Worm (Caenorhabditis elegans) whole organism, young adult: ENCODE results near the gene str-232.

ENCODE experiments used
- B0019.2 ChIP-seq: fragments of 200-800 bp; sonication (Bioruptor generic); conservative IDR thresholded peaks from 2 replicates; pipeline ENCODE4 v1.3.6; 2022; ENCODE audit warnings: missing genetic modification reagents, missing genetic modification characterization, missing compliant biosample characterization
- B0035.1 ChIP-seq: sonication (generic microtip); optimal IDR thresholded peaks from 2 replicates; lab custom pipeline; 2016; ENCODE audit warnings: missing genetic modification characterization, mild to moderate bottlenecking, missing compliant biosample characterization, missing genotype, missing genetic modification reagents
- B0336.3 ChIP-seq: fragments of 200-800 bp; sonication (Bioruptor generic); IDR thresholded peaks from 2 replicates; pipeline ENCODE4 v1.3.6; 2022; ENCODE audit warnings: missing genetic modification characterization, missing compliant biosample characterization
- C17E4.6 ChIP-seq: fragments of 200-800 bp; sonication (Bioruptor generic); IDR thresholded peaks from 2 replicates; pipeline ENCODE4 v1.3.6; 2022; ENCODE audit warnings: missing genetic modification reagents, missing genetic modification characterization, missing compliant biosample characterization
- F39B2.1 ChIP-seq: fragments of 200-800 bp; sonication (Bioruptor generic); IDR thresholded peaks from 2 replicates; pipeline ENCODE4 v1.3.6; 2022; ENCODE audit warnings: missing genetic modification reagents, missing genetic modification characterization, missing compliant biosample characterization
- F57A8.1 ChIP-seq: fragments of 200-800 bp; sonication (Bioruptor generic); optimal IDR thresholded peaks from 2 replicates; lab custom pipeline; 2018; ENCODE audit warnings: mild to moderate bottlenecking, missing genetic modification characterization, moderate library complexity, missing compliant biosample characterization
- K11D2.4 ChIP-seq: fragments of 200-800 bp; sonication (Bioruptor generic); IDR thresholded peaks from 2 replicates; pipeline ENCODE4 v1.3.6; 2022; ENCODE audit warnings: missing genetic modification reagents, missing genetic modification characterization, missing compliant biosample characterization
- K12H6.12 ChIP-seq: fragments of 200-800 bp; sonication (Bioruptor generic); optimal IDR thresholded peaks from 2 replicates; lab custom pipeline; 2018; ENCODE audit warnings: mild to moderate bottlenecking, missing genetic modification characterization, missing compliant biosample characterization
- Y53F4B.3 ChIP-seq: fragments of 200-800 bp; sonication (Bioruptor generic); IDR thresholded peaks from 2 replicates; pipeline ENCODE4 v1.3.6; 2022; ENCODE audit warnings: missing genetic modification reagents, missing genetic modification characterization, missing compliant biosample characterization
- Y53G8AR.9 ChIP-seq: fragments of 200-800 bp; sonication (Bioruptor generic); conservative IDR thresholded peaks from 2 replicates; pipeline ENCODE4 v1.3.6; 2022; ENCODE audit warnings: missing genetic modification reagents, missing genetic modification characterization, missing compliant biosample characterization
- ZK185.1 ChIP-seq: sonication (generic microtip); optimal IDR thresholded peaks from 2 replicates; lab custom pipeline; 2016; ENCODE audit warnings: mild to moderate bottlenecking, missing genetic modification characterization, missing compliant biosample characterization; ENCODE audit not compliant: poor library complexity, severe bottlenecking
- ama-1 ChIP-seq, 3 experiments: fragments of 150-350 bp in 1 of 3; sonication (generic microtip) in 2 of 3; optimal IDR thresholded peaks; 2 replicates each; lab custom pipeline; 2014 to 2018; ENCODE audit warnings: missing biosample characterization in 2 of 3, missing genetic modification characterization in 2 of 3, missing genetic modification reagents in 2 of 3
- aptf-3 ChIP-seq: fragments of 200-800 bp; sonication (Bioruptor generic); IDR thresholded peaks from 2 replicates; pipeline ENCODE4 v1.3.6; 2022; ENCODE audit warnings: missing genetic modification characterization, missing compliant biosample characterization
- atf-7 ChIP-seq: sonication (generic microtip); optimal IDR thresholded peaks from 2 replicates; lab custom pipeline; 2017; ENCODE audit warnings: mild to moderate bottlenecking, missing genetic modification characterization, missing compliant biosample characterization
- athp-1 ChIP-seq: sonication (generic microtip); optimal IDR thresholded peaks from 2 replicates; lab custom pipeline; 2017; ENCODE audit warnings: mild to moderate bottlenecking, missing genetic modification characterization, missing compliant biosample characterization
- attf-5 ChIP-seq: fragments of 200-800 bp; sonication (Bioruptor generic); optimal IDR thresholded peaks from 2 replicates; lab custom pipeline; 2018; ENCODE audit warnings: mild to moderate bottlenecking, missing genetic modification characterization, missing compliant biosample characterization
- attf-6 ChIP-seq: fragments of 200-800 bp; sonication (Bioruptor generic); IDR thresholded peaks from 2 replicates; pipeline ENCODE4 v1.3.6; 2022; ENCODE audit warnings: missing genetic modification reagents, missing genetic modification characterization, missing compliant biosample characterization
- ceh-40 ChIP-seq: fragments of 200-800 bp; sonication (Bioruptor generic); IDR thresholded peaks from 2 replicates; pipeline ENCODE4 v1.3.6; 2022; ENCODE audit warnings: missing genetic modification characterization, missing compliant biosample characterization
- ceh-58 ChIP-seq: fragments of 200-800 bp; sonication (Bioruptor generic); IDR thresholded peaks from 2 replicates; pipeline ENCODE4 v1.3.6; 2022; ENCODE audit warnings: missing genetic modification characterization, missing compliant biosample characterization
- chd-7 ChIP-seq: sonication (generic microtip); optimal IDR thresholded peaks from 2 replicates; lab custom pipeline; 2016; ENCODE audit warnings: mild to moderate bottlenecking, missing genetic modification characterization, moderate library complexity, missing compliant biosample characterization
- egl-44 ChIP-seq: fragments of 200-800 bp; sonication (Bioruptor generic); IDR thresholded peaks from 2 replicates; pipeline ENCODE4 v1.3.6; 2022; ENCODE audit warnings: missing genetic modification reagents, missing genetic modification characterization, missing compliant biosample characterization
- egrh-3 ChIP-seq: fragments of 200-800 bp; sonication (Bioruptor generic); IDR thresholded peaks from 2 replicates; pipeline ENCODE4 v1.3.6; 2022; ENCODE audit warnings: missing genetic modification reagents, missing genetic modification characterization, missing compliant biosample characterization
- ekl-4 ChIP-seq: fragments of 200-800 bp; sonication (Bioruptor generic); IDR thresholded peaks from 2 replicates; pipeline ENCODE4 v1.3.6; 2022; ENCODE audit warnings: missing genetic modification reagents, missing genetic modification characterization, missing compliant biosample characterization
- fkh-3 ChIP-seq: sonication (generic microtip); optimal IDR thresholded peaks from 2 replicates; lab custom pipeline; 2016; ENCODE audit warnings: mild to moderate bottlenecking, missing genetic modification characterization, missing compliant biosample characterization
- hlh-26 ChIP-seq: fragments of 200-800 bp; sonication (Bioruptor generic); conservative IDR thresholded peaks from 2 replicates; pipeline ENCODE4 v1.3.6; 2022; ENCODE audit warnings: missing genetic modification reagents, missing genetic modification characterization, missing compliant biosample characterization
- hmg-1.2 ChIP-seq: fragments of 200-800 bp; sonication (Bioruptor generic); IDR thresholded peaks from 2 replicates; pipeline ENCODE4 v1.3.6; 2022; ENCODE audit warnings: missing genetic modification reagents, missing genetic modification characterization, missing compliant biosample characterization
- hrde-1 ChIP-seq: sonication (generic microtip); optimal IDR thresholded peaks from 2 replicates; lab custom pipeline; 2016; ENCODE audit warnings: missing genetic modification characterization, mild to moderate bottlenecking, missing compliant biosample characterization, moderate library complexity, missing genotype, missing genetic modification reagents, borderline replicate concordance
- hsf-1 ChIP-seq: fragments of 200-800 bp; sonication (Bioruptor generic); IDR thresholded peaks from 2 replicates; pipeline ENCODE4 v1.3.6; 2022; ENCODE audit warnings: missing genetic modification reagents, missing genetic modification characterization, missing compliant biosample characterization
- lin-35 ChIP-seq, 3 experiments: fragments of 150-350 bp in 2 of 3; sonication (generic microtip) in 1 of 3; optimal IDR thresholded peaks; 2 replicates each; lab custom pipeline; 2014 to 2018; ENCODE audit warnings: missing biosample characterization in 3 of 3, missing genetic modification characterization in 3 of 3, missing genetic modification reagents in 3 of 3
- lin-40 ChIP-seq: sonication (generic microtip); optimal IDR thresholded peaks from 2 replicates; lab custom pipeline; 2016; ENCODE audit warnings: missing genetic modification characterization, mild to moderate bottlenecking, missing compliant biosample characterization, missing genotype, missing genetic modification reagents
- lir-1 ChIP-seq: fragments of 200-800 bp; sonication (Bioruptor generic); conservative IDR thresholded peaks from 2 replicates; pipeline ENCODE4 v1.3.6; 2022; ENCODE audit warnings: missing genetic modification reagents, missing genetic modification characterization, missing compliant biosample characterization
- madf-10 ChIP-seq: sonication (generic microtip); optimal IDR thresholded peaks from 2 replicates; lab custom pipeline; 2016; ENCODE audit warnings: mild to moderate bottlenecking, missing genetic modification characterization, missing compliant biosample characterization
- madf-8 ChIP-seq: fragments of 200-800 bp; sonication (Bioruptor generic); conservative IDR thresholded peaks from 2 replicates; pipeline ENCODE4 v1.3.6; 2022; ENCODE audit warnings: missing genetic modification reagents, missing genetic modification characterization, missing compliant biosample characterization
- mcd-1 ChIP-seq: fragments of 200-800 bp; sonication (Bioruptor generic); IDR thresholded peaks from 2 replicates; pipeline ENCODE4 v1.3.6; 2022; ENCODE audit warnings: missing genetic modification reagents, missing genetic modification characterization, missing compliant biosample characterization
- mxl-1 ChIP-seq: sonication (generic microtip); optimal IDR thresholded peaks from 2 replicates; lab custom pipeline; 2016; ENCODE audit warnings: missing genetic modification characterization, missing compliant biosample characterization
- nfya-1 ChIP-seq: sonication (generic microtip); optimal IDR thresholded peaks from 2 replicates; lab custom pipeline; 2017; ENCODE audit warnings: antibody characterized with exemption, missing compliant biosample characterization, missing genetic modification characterization, borderline replicate concordance; ENCODE audit not compliant: insufficient read depth
- nfya-2 ChIP-seq: fragments of 200-800 bp; sonication (Bioruptor generic); IDR thresholded peaks from 2 replicates; pipeline ENCODE4 v1.3.6; 2022; ENCODE audit warnings: missing genetic modification reagents, missing genetic modification characterization, missing compliant biosample characterization
- nhr-80 ChIP-seq: sonication (generic microtip); optimal IDR thresholded peaks from 2 replicates; lab custom pipeline; 2016; ENCODE audit warnings: missing genetic modification characterization, missing compliant biosample characterization
- pbrm-1 ChIP-seq: fragments of 200-800 bp; sonication (Bioruptor generic); IDR thresholded peaks from 2 replicates; pipeline ENCODE4 v1.3.6; 2022; ENCODE audit warnings: missing genetic modification reagents, missing genetic modification characterization, missing compliant biosample characterization
- pha-4 ChIP-seq: fragments of 150-350 bp; sonication (generic microtip); optimal IDR thresholded peaks from 2 replicates; lab custom pipeline; 2014; ENCODE audit warnings: missing biosample characterization, missing genetic modification reagents, missing genetic modification characterization
- repo-1 ChIP-seq: sonication (generic microtip); optimal IDR thresholded peaks from 2 replicates; lab custom pipeline; 2017; ENCODE audit warnings: mild to moderate bottlenecking, missing genetic modification characterization, missing compliant biosample characterization
- rpc-1 ChIP-seq, 2 experiments: fragments of 150-350 bp in 1 of 2; sonication (generic microtip) in 1 of 2; optimal IDR thresholded peaks; 2 replicates each; lab custom pipeline; 2014 to 2018; ENCODE audit warnings: missing biosample characterization in 1 of 2, missing genetic modification characterization in 1 of 2, missing genetic modification reagents in 1 of 2, missing genotype in 1 of 2
- tbx-9 ChIP-seq: sonication (generic microtip); optimal IDR thresholded peaks from 2 replicates; lab custom pipeline; 2016; ENCODE audit warnings: borderline replicate concordance, missing genetic modification characterization, inconsistent platforms, missing compliant biosample characterization
- tlf-1 ChIP-seq: fragments of 200-800 bp; sonication (Bioruptor generic); optimal IDR thresholded peaks from 2 replicates; lab custom pipeline; 2018; ENCODE audit warnings: mild to moderate bottlenecking, missing genetic modification characterization, missing compliant biosample characterization
- zim-3 ChIP-seq: sonication (generic microtip); optimal IDR thresholded peaks from 2 replicates; lab custom pipeline; 2017; ENCODE audit warnings: mild to moderate bottlenecking, missing genetic modification characterization, moderate library complexity, missing compliant biosample characterization
- ztf-22 ChIP-seq: fragments of 200-800 bp; sonication (Bioruptor generic); optimal IDR thresholded peaks from 2 replicates; lab custom pipeline; 2018; ENCODE audit warnings: mild to moderate bottlenecking, missing genetic modification characterization, moderate library complexity, missing compliant biosample characterization

The str-232 gene

DNA sequence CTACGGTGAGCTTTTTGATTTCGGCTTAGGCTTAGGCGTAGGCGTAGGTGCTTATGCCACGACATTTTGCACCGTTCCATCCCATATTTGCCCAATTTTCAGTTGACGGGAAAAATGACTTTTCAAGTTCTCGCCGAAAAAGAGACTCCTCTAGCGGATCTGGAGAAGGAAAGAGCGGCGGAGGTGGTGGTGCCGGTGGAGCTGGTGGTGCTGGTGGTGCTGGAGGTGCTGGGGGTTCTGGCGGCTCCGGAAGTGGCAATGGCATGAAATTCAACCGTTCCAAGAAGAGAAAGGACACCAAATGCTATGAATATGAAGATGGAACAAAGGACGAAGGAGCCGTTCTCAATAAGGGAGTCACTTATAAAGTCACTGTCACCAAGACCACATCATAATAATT lies 31.5 kb upstream of the str-232 start:
- TF ChIP-seq K12H6.12 (tag; lab: Kevin White, UChicago) (no peak), zim-3 (tag; lab: Kevin White, UChicago) (no peak), hlh-26 (GFP tag; lab: Robert Waterston, UW) (no peak), B0336.3 (GFP tag; lab: Robert Waterston, UW) (no peak), egrh-3 (GFP tag; lab: Robert Waterston, UW) (peak; percentile 77; the same call in 1 of the 2 replicates), chd-7 (tag; lab: Kevin White, UChicago) (no peak), mxl-1 (no peak), C17E4.6 (GFP tag; lab: Robert Waterston, UW) (no peak), aptf-3 (GFP tag; lab: Robert Waterston, UW) (no peak)

DNA sequence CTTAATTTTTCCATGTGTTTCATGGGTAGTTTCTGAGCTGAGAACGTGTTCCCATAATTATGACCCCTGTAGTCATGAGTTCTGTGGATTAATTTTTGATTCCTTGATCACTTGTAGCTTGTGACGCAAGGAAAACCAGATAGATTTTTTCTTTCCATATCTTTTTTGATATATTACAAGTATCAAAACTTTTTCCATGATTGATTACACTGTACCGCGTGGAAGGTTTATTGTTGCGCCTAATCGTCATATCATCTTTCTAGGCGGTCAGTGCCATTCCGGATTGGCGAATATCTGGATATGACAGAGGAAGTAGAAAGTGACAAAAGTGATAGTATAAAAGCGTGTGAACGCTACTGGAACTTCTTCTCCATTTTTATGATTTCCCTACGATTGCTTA lies 31.0 kb upstream of the str-232 start, which contains the start of gene ZK285.2:
TSS of gene ZK285.2 (plus strand) at position 301 of the 400 bp plus-strand sequence.
- no peak for TF ChIP-seq attf-5
- no peak for TF ChIP-seq repo-1 (tag; lab: Kevin White, UChicago)
- TF ChIP-seq hsf-1 (GFP tag; lab: Robert Waterston, UW): no peak
- TF ChIP-seq B0035.1 (tag; lab: Kevin White, UChicago): no peak
- TF ChIP-seq F57A8.1 (GFP tag; lab: Kevin White, UChicago): no peak
- TF ChIP-seq F39B2.1: no peak
- TF ChIP-seq nhr-80 (tag; lab: Kevin White, UChicago): no peak
- no peak for TF ChIP-seq tbx-9 (tag; lab: Kevin White, UChicago)
- no peak for TF ChIP-seq rpc-1 (optimal IDR thresholded peaks at IDR 0.05; lab: Kevin White, UChicago)
- no peak for TF ChIP-seq rpc-1 (tag; optimal IDR thresholded peaks at IDR 0.05; lab: Kevin White, UChicago)
- no peak for TF ChIP-seq mxl-1
- no peak for TF ChIP-seq pha-4 (tag; lab: Kevin White, UChicago)
- no peak for TF ChIP-seq madf-10 (tag; lab: Kevin White, UChicago)
- no peak for TF ChIP-seq fkh-3 (tag; lab: Kevin White, UChicago)
- no peak for TF ChIP-seq attf-6 (GFP tag; lab: Robert Waterston, UW)
- TF ChIP-seq ceh-58 (GFP tag; lab: Robert Waterston, UW): no peak
- no peak for TF ChIP-seq mcd-1 (GFP tag; lab: Robert Waterston, UW)
- no peak for TF ChIP-seq ama-1 (optimal IDR thresholded peaks at IDR 0.05; lab: Kevin White, UChicago)
- TF ChIP-seq ama-1 (GFP tag; optimal IDR thresholded peaks at IDR 0.05; lab: Kevin White, UChicago): no peak
- TF ChIP-seq lin-40: no peak
- TF ChIP-seq ztf-22 (GFP tag; lab: Kevin White, UChicago): no peak

DNA sequence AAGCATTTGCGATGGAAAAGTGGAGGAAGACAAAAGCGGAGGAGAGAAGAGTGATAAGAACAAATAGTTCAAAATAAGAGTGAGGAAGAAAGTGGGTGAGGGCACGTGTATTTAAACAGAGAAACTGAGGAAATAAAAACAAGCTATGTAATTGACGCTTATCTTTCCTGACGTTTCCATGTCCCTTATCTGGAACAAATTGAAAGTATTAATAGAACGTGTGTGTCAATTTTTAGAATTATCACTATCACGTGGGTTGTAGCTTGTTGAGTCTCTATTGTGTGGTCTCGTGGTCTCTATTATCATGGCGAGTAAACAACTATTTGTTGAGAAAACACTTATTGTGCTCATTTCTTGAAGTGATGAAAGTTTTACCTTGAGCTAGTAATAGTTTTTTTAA lies 30.3 kb upstream of the str-232 start, which contains the start of gene T10C6.15:
TSS of gene T10C6.15 (minus strand) at position 104 of the 400 bp plus-strand sequence.
- TF ChIP-seq fkh-3 (tag; lab: Kevin White, UChicago): no peak
- no peak for TF ChIP-seq K11D2.4
- no peak for TF ChIP-seq athp-1 (tag; lab: Kevin White, UChicago)
- TF ChIP-seq tlf-1: no peak
- no peak for TF ChIP-seq hrde-1 (tag; lab: Kevin White, UChicago)
- no peak for TF ChIP-seq mxl-1
- TF ChIP-seq madf-8: no peak
- TF ChIP-seq nfya-1 (tag; lab: Kevin White, UChicago): no peak
- no peak for TF ChIP-seq Y53F4B.3 (GFP tag; lab: Robert Waterston, UW)
- TF ChIP-seq egl-44 (GFP tag; lab: Robert Waterston, UW): 0 out of 2 replicates have a peak, but pooled peaks have one; percentile 51
- no peak for TF ChIP-seq nfya-2 (GFP tag; lab: Robert Waterston, UW)
- no peak for TF ChIP-seq lin-35 (GFP tag; optimal IDR thresholded peaks at IDR 0.05; lab: Kevin White, UChicago)
- TF ChIP-seq nhr-80 (tag; lab: Kevin White, UChicago): peak; percentile 83
- no peak for TF ChIP-seq Y53G8AR.9 (GFP tag; lab: Robert Waterston, UW)
- no peak for TF ChIP-seq pbrm-1 (GFP tag; lab: Robert Waterston, UW)
- TF ChIP-seq lir-1 (GFP tag; lab: Robert Waterston, UW): no peak
- no peak for TF ChIP-seq ekl-4 (GFP tag; lab: Robert Waterston, UW)
- TF ChIP-seq atf-7 (tag; lab: Kevin White, UChicago): peak; percentile 66
- TF ChIP-seq B0019.2: no peak
- no peak for TF ChIP-seq ZK185.1
- no peak for TF ChIP-seq B0035.1 (tag; lab: Kevin White, UChicago)
- TF ChIP-seq hmg-1.2: no peak
- TF ChIP-seq ceh-40 (GFP tag; lab: Robert Waterston, UW): no peak
